Fruit fly (Drosophila melanogaster) S2 (cell line): ENCODE results near the gene Cpr65Au.

Experiments
- CG8478 ChIP-seq: fragments of >200 bp; optimal IDR thresholded peaks from 2 replicates; lab custom pipeline; 2018
- CTCF ChIP-seq, 2 experiments: fragments of >200 bp; optimal IDR thresholded peaks; 2 replicates each; lab custom pipeline; 2018

dm6 chr3L:6094697-6095096 lies 37.2 kb downstream of the Cpr65Au start, which contains the start of the genes CG10467 and loj:
- no peak for TF ChIP-seq CTCF (optimal IDR thresholded peaks at IDR 0.05; lab: Kevin White, UChicago)
- no peak for TF ChIP-seq CG8478 (lab: Kevin White, UChicago)
